Fruit fly (Drosophila melanogaster) whole organism: ENCODE measurements around the gene Paris.

Source experiments
- Dll ChIP-seq: fragments of >200 bp; optimal IDR thresholded peaks from 2 replicates; lab custom pipeline; 2017
- EcR ChIP-seq, 2 experiments: fragments of >200 bp; optimal IDR thresholded peaks; 2 replicates each; lab custom pipeline; 2017; ENCODE audit warnings: missing biosample characterization in 2 of 2, missing genetic modification characterization in 2 of 2, missing genetic modification reagents in 2 of 2
- pan ChIP-seq: fragments of >200 bp; optimal IDR thresholded peaks from 2 replicates; lab custom pipeline; 2017

DNA sequence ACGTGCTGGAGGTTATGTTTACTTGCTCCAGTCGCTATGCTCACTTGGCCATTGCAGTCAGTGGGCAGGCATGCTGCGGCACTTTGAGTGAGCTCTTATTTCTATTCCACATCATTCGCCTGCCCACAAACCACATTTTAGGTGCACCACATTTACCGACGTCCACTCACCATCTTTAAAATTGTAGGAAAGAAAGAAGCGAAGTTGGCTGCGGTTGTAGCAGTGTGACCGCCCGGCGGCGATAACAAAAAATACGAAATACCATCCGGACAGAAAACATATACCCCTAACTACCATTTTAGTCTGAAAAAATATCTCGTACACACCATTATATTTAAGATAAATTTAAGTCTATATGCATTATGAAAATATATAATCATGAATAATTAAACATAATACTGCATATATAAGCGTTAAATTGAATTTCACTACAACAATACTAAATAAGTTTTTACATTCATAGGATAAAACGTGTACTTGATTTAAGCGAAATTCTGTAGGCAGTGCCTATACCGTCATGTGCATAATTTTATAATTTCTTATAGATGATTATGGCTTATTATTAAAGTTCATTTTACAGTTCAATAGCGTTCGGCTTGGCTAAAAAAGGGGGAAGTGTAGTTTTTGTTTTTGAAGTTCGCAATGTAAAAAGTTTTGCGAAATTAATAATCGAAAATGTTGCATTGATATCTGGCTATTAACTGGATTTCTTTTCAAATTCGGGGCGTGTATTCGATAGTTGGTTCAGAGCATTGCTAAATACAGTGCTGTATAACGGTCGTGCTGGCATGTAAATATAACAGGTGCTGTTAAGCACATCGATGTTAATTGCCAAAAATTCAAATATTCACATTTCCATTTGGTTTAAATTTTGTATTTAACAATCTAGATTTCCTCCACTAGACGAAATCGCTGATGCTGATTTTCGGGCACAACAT is 5.0 kb upstream of the Paris start, which contains the start of gene RpL27A:
- TF ChIP-seq EcR (GFP tag; optimal IDR thresholded peaks at IDR 0.05; lab: Kevin White, UChicago): no peak
- no peak for TF ChIP-seq pan (lab: Kevin White, UChicago)
- TF ChIP-seq Dll (lab: Kevin White, UChicago): no peak
